Fruit fly (Drosophila melanogaster) whole organism, prepupa: ENCODE data around the gene enc.

Experiments
- CG11762 ChIP-seq: fragments of 200-800 bp; sonication (Bioruptor generic); optimal IDR thresholded peaks from 3 replicates; lab custom pipeline; 2016; ENCODE audit warnings: missing biosample characterization, missing genetic modification characterization; ENCODE audit not compliant: insufficient read depth
- CG15336 ChIP-seq: fragments of 200-800 bp; sonication (Bioruptor generic); IDR thresholded peaks from 2 replicates; pipeline ENCODE4 v1.3.6; 2022; ENCODE audit warnings: missing biosample characterization, missing genetic modification characterization
- CG34406 ChIP-seq: fragments of 200-800 bp; sonication (Bioruptor generic); optimal IDR thresholded peaks from 3 replicates; lab custom pipeline; 2016; ENCODE audit warnings: missing biosample characterization, missing genetic modification characterization
- CG4318 ChIP-seq: fragments of 200-800 bp; sonication (Bioruptor generic); optimal IDR thresholded peaks from 3 replicates; lab custom pipeline; 2017; ENCODE audit warnings: missing biosample characterization, mild to moderate bottlenecking, missing genetic modification characterization
- CG8632 ChIP-seq: fragments of 200-800 bp; sonication (Bioruptor generic); optimal IDR thresholded peaks from 3 replicates; lab custom pipeline; 2016; ENCODE audit warnings: missing biosample characterization, missing genetic modification characterization
- OdsH ChIP-seq: fragments of 200-800 bp; sonication (Bioruptor generic); optimal IDR thresholded peaks from 3 replicates; lab custom pipeline; 2016; ENCODE audit warnings: missing biosample characterization, missing genetic modification characterization
- Sox14 ChIP-seq: fragments of 200-800 bp; sonication (Bioruptor generic); optimal IDR thresholded peaks from 3 replicates; lab custom pipeline; 2016; ENCODE audit warnings: missing biosample characterization, missing genetic modification characterization
- topi ChIP-seq: fragments of 200-800 bp; sonication (Bioruptor generic); optimal IDR thresholded peaks from 3 replicates; lab custom pipeline; 2016; ENCODE audit warnings: missing biosample characterization, missing genetic modification characterization

- TF ChIP-seq CG8632 (GFP tag; lab: Kevin White, UChicago) = no peak
- no peak for TF ChIP-seq CG11762 (GFP tag; lab: Kevin White, UChicago)
- TF ChIP-seq CG34406 (GFP tag; lab: Kevin White, UChicago) = no peak
- no peak for TF ChIP-seq CG15336 (GFP tag; lab: Robert Waterston, UW)
- TF ChIP-seq Sox14 = no peak
- TF ChIP-seq CG4318 = no peak
- TF ChIP-seq topi = no peak
- no peak for TF ChIP-seq OdsH (GFP tag; lab: Kevin White, UChicago)
These were observed 58.4 kb downstream of the enc start for dm6 chr3L:3876861-3877260.
